Worm (Caenorhabditis elegans) whole organism, L2 larva: ENCODE data around the gene srsx-16.

ENCODE experiments used
- elt-3 ChIP-seq: sonication (generic microtip); optimal IDR thresholded peaks from 2 replicates; lab custom pipeline; 2017; ENCODE audit warnings: missing biosample characterization, missing genetic modification characterization
- lin-39 ChIP-seq: fragments of 150-350 bp; optimal IDR thresholded peaks from 2 replicates; lab custom pipeline; 2014; ENCODE audit warnings: missing biosample characterization, missing genetic modification reagents, missing genetic modification characterization
- nhr-12 ChIP-seq: fragments of 150-350 bp; optimal IDR thresholded peaks from 2 replicates; lab custom pipeline; 2014; ENCODE audit warnings: missing biosample characterization, missing genetic modification characterization
- nhr-237 ChIP-seq: fragments of 150-350 bp; optimal IDR thresholded peaks from 2 replicates; lab custom pipeline; 2014; ENCODE audit warnings: missing biosample characterization, missing genetic modification characterization
- unc-62 ChIP-seq: fragments of 150-350 bp; optimal IDR thresholded peaks from 2 replicates; lab custom pipeline; 2014; ENCODE audit warnings: missing biosample characterization, missing genetic modification reagents, missing genetic modification characterization
- ztf-1 ChIP-seq: fragments of 200-800 bp; sonication (Bioruptor generic); conservative IDR thresholded peaks from 2 replicates; pipeline ENCODE4 v1.3.6; 2022; ENCODE audit warnings: missing genetic modification characterization, missing compliant biosample characterization
- ztf-4 ChIP-seq: fragments of 150-350 bp; optimal IDR thresholded peaks from 2 replicates; lab custom pipeline; 2014; ENCODE audit warnings: missing biosample characterization, missing genetic modification characterization

- TF ChIP-seq ztf-4 (tag; lab: Kevin White, UChicago) (no peak), unc-62 (GFP tag; lab: Kevin White, UChicago) (no peak), nhr-237 (no peak), elt-3 (tag; lab: Kevin White, UChicago) (no peak), ztf-1 (GFP tag; lab: Robert Waterston, UW) (no peak), nhr-12 (tag; lab: Kevin White, UChicago) (no peak), lin-39 (tag; lab: Kevin White, UChicago) (no peak)
Measured at ce11 chrIV:5627056-5627455, 7.5 kb upstream of the srsx-16 start, which contains the start of gene srsx-14.
